Worm (Caenorhabditis elegans) whole organism, L3 larva: Measurements from ENCODE around the gene F36H5.8.

ENCODE experiments used
- R02D3.7 ChIP-seq: fragments of 150-350 bp; optimal IDR thresholded peaks from 2 replicates; lab custom pipeline; 2014; ENCODE audit warnings: missing biosample characterization, missing genetic modification characterization
- ZK546.5 ChIP-seq: sonication (generic microtip); optimal IDR thresholded peaks from 2 replicates; lab custom pipeline; 2017; ENCODE audit warnings: missing biosample characterization, missing genetic modification characterization
- ceh-82 ChIP-seq: fragments of 150-350 bp; optimal IDR thresholded peaks from 2 replicates; lab custom pipeline; 2014; ENCODE audit warnings: missing biosample characterization, missing genetic modification characterization
- ceh-9 ChIP-seq: sonication (generic microtip); optimal IDR thresholded peaks from 2 replicates; lab custom pipeline; 2018; ENCODE audit warnings: missing biosample characterization, missing genetic modification characterization
- egl-27 ChIP-seq: sonication (generic microtip); optimal IDR thresholded peaks from 4 replicates; lab custom pipeline; 2017; ENCODE audit warnings: missing biosample characterization, missing genetic modification reagents, missing genetic modification characterization
- elt-2 ChIP-seq: sonication (generic microtip); optimal IDR thresholded peaks from 2 replicates; lab custom pipeline; 2016; ENCODE audit warnings: missing genetic modification reagents, mild to moderate bottlenecking, missing genetic modification characterization, missing compliant biosample characterization
- elt-3 ChIP-seq, 3 experiments: fragments of 150-350 bp in 1 of 3; sonication (generic microtip) in 2 of 3; optimal IDR thresholded peaks; 2 replicates in 2 of 3; 4 replicates in 1 of 3; lab custom pipeline; 2014 to 2017; ENCODE audit warnings: missing biosample characterization in 3 of 3, missing genetic modification characterization in 3 of 3
- eor-1 ChIP-seq, 2 experiments: fragments of 150-350 bp; optimal IDR thresholded peaks; 2 replicates each; lab custom pipeline; 2014 to 2018; ENCODE audit warnings: missing biosample characterization in 2 of 2, missing genetic modification characterization in 2 of 2
- fkh-10 ChIP-seq: sonication (generic microtip); optimal IDR thresholded peaks from 2 replicates; lab custom pipeline; 2017; ENCODE audit warnings: missing biosample characterization, missing genetic modification reagents, missing genetic modification characterization
- fkh-2 ChIP-seq: fragments of 150-350 bp; optimal IDR thresholded peaks from 2 replicates; lab custom pipeline; 2014; ENCODE audit warnings: missing biosample characterization, missing genetic modification reagents, missing genetic modification characterization
- fos-1 ChIP-seq: fragments of 150-350 bp; optimal IDR thresholded peaks from 2 replicates; lab custom pipeline; 2014; ENCODE audit warnings: missing biosample characterization, missing genetic modification characterization
- hmg-11 ChIP-seq: sonication (generic microtip); optimal IDR thresholded peaks from 2 replicates; lab custom pipeline; 2016; ENCODE audit warnings: missing genetic modification characterization, missing compliant biosample characterization
- jun-1 ChIP-seq: fragments of 150-350 bp; optimal IDR thresholded peaks from 2 replicates; lab custom pipeline; 2014; ENCODE audit warnings: missing biosample characterization, missing genetic modification reagents, missing genetic modification characterization
- lin-15B ChIP-seq: fragments of 150-350 bp; optimal IDR thresholded peaks from 2 replicates; lab custom pipeline; 2014; ENCODE audit warnings: missing biosample characterization, missing genetic modification characterization
- lin-39 ChIP-seq: fragments of 150-350 bp; optimal IDR thresholded peaks from 2 replicates; lab custom pipeline; 2018; ENCODE audit warnings: missing biosample characterization, missing genetic modification reagents, missing genetic modification characterization
- lsy-12 ChIP-seq: sonication (generic microtip); optimal IDR thresholded peaks from 2 replicates; lab custom pipeline; 2016; ENCODE audit warnings: mild to moderate bottlenecking, missing genetic modification characterization, missing compliant biosample characterization
- nfya-1 ChIP-seq: sonication (generic microtip); optimal IDR thresholded peaks from 2 replicates; lab custom pipeline; 2017; ENCODE audit warnings: missing genetic modification characterization, mild to moderate bottlenecking, missing compliant biosample characterization, antibody characterized with exemption, moderate library complexity; ENCODE audit not compliant: insufficient read depth
- nhr-12 ChIP-seq: fragments of 150-350 bp; optimal IDR thresholded peaks from 2 replicates; lab custom pipeline; 2014; ENCODE audit warnings: missing biosample characterization, missing genetic modification characterization
- nhr-23 ChIP-seq: fragments of 150-350 bp; optimal IDR thresholded peaks from 2 replicates; lab custom pipeline; 2014; ENCODE audit warnings: missing biosample characterization, missing genetic modification reagents, missing genetic modification characterization
- nhr-25 ChIP-seq: sonication (generic microtip); optimal IDR thresholded peaks from 2 replicates; lab custom pipeline; 2017; ENCODE audit warnings: missing biosample characterization, missing genetic modification characterization
- nhr-28 ChIP-seq: fragments of 150-350 bp; optimal IDR thresholded peaks from 2 replicates; lab custom pipeline; 2014; ENCODE audit warnings: missing biosample characterization, missing genetic modification characterization
- nhr-67 ChIP-seq: fragments of 150-350 bp; optimal IDR thresholded peaks from 2 replicates; lab custom pipeline; 2014; ENCODE audit warnings: missing biosample characterization, missing genetic modification characterization
- nhr-76 ChIP-seq: fragments of 150-350 bp; sonication (generic microtip); optimal IDR thresholded peaks from 5 replicates; lab custom pipeline; 2014; ENCODE audit warnings: missing biosample characterization, missing genetic modification characterization
- nhr-77 ChIP-seq: fragments of 150-350 bp; optimal IDR thresholded peaks from 2 replicates; lab custom pipeline; 2014; ENCODE audit warnings: missing biosample characterization, missing genetic modification characterization
- pha-4 ChIP-seq: fragments of 150-350 bp; optimal IDR thresholded peaks from 2 replicates; lab custom pipeline; 2014; ENCODE audit warnings: missing biosample characterization, missing genetic modification reagents, missing genetic modification characterization
- sea-2 ChIP-seq: fragments of 150-350 bp; sonication (generic microtip); optimal IDR thresholded peaks from 4 replicates; lab custom pipeline; 2014; ENCODE audit warnings: missing biosample characterization, missing genetic modification reagents, missing genetic modification characterization
- snpc-4 ChIP-seq: fragments of 150-350 bp; optimal IDR thresholded peaks from 2 replicates; lab custom pipeline; 2014; ENCODE audit warnings: missing biosample characterization, missing genetic modification characterization
- unc-39 ChIP-seq: sonication (generic microtip); optimal IDR thresholded peaks from 4 replicates; lab custom pipeline; 2017; ENCODE audit warnings: missing biosample characterization, missing genetic modification characterization
- unc-62 ChIP-seq: fragments of 150-350 bp; sonication (generic microtip); optimal IDR thresholded peaks from 4 replicates; lab custom pipeline; 2014; ENCODE audit warnings: missing biosample characterization, missing genetic modification reagents, missing genetic modification characterization
- zag-1 ChIP-seq: fragments of 150-350 bp; optimal IDR thresholded peaks from 2 replicates; lab custom pipeline; 2014; ENCODE audit warnings: missing biosample characterization, missing genetic modification characterization
- ztf-11 ChIP-seq: fragments of 150-350 bp; optimal IDR thresholded peaks from 2 replicates; lab custom pipeline; 2014; ENCODE audit warnings: missing biosample characterization, missing genetic modification characterization
- ztf-4 ChIP-seq: fragments of 150-350 bp; optimal IDR thresholded peaks from 2 replicates; lab custom pipeline; 2014; ENCODE audit warnings: missing biosample characterization, missing genetic modification characterization

F36H5.8 gene

DNA sequence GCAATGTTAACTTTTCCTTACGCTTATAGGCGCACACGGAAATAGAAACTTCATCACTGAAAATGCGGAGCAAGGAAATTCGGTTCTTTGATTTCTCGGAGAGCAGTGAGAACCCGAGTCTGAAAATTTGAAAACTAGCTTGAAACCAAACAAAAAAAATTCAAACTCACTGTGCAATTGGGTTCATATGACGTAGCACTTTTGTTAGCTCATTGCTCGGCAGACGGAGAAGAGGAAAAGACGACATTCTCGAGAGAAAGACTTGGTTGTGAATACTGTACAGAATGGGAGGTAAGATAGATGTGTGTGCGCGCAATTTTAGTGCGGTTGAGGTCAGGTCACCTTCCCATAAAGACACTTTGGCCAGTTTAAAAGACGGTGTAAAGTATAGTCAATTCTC, at the start of gene F36H5.8, which contains the start of gene F36H5.13:
F36H5.8 (minus strand) TSS at position 274 of the 400 bp plus-strand sequence.
F36H5.13 (minus strand) TSS at position 101 of the 400 bp plus-strand sequence.
- TF ChIP-seq jun-1 (tag; lab: Kevin White, UChicago) (no peak), sea-2 (GFP tag; lab: Kevin White, UChicago) (no peak), ZK546.5 (tag; lab: Kevin White, UChicago) (no peak), elt-2 (tag; lab: Kevin White, UChicago) (no peak), fkh-2 (tag; lab: Kevin White, UChicago) (no peak), nfya-1 (tag; lab: Kevin White, UChicago) (no peak), nhr-76 (no peak), lin-39 (tag; lab: Kevin White, UChicago) (no peak)

DNA sequence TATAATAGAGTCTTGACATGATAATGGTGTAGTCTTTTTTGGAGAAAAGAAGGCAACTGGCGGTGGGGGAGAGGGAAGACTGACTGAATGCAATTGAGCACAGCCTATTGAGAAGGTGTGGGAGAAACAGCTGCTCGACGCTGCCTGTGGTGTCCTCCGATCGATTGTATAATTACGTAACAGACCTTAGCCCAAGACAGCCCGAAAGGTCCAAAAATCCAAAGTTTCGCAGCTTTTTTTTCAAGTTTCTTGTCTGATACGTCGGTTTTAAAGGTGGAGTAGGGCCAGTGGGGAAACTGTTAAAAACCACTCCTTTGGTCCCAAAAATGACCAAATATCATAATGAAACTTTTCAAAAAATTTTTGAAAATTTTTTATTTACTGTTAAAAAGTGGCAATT, 37.6 kb upstream of the F36H5.8 start, which contains the start of the genes C08F1.6 and fbxb-13:
C08F1.6 (minus strand) TSS at position 101 of the 400 bp plus-strand sequence.
fbxb-13 (plus strand) TSS at position 191 of the 400 bp plus-strand sequence.
- no peak for TF ChIP-seq hmg-11 (tag; lab: Kevin White, UChicago)
- TF ChIP-seq egl-27 (tag; lab: Kevin White, UChicago) = no peak
- TF ChIP-seq lin-39 (tag; lab: Kevin White, UChicago) = no peak
- no peak for TF ChIP-seq nhr-77 (tag; lab: Kevin White, UChicago)
- TF ChIP-seq pha-4 (tag; lab: Kevin White, UChicago) = no peak
- no peak for TF ChIP-seq ceh-9 (tag; lab: Kevin White, UChicago)
- TF ChIP-seq elt-3 (tag; optimal IDR thresholded peaks at IDR 0.05; lab: Kevin White, UChicago) = no peak
- no peak for TF ChIP-seq nhr-67 (tag; lab: Kevin White, UChicago)
- TF ChIP-seq eor-1 (tag; optimal IDR thresholded peaks at IDR 0.05; lab: Kevin White, UChicago) = no peak
- TF ChIP-seq fkh-2 (tag; lab: Kevin White, UChicago) = no peak
- no peak for TF ChIP-seq nhr-28 (tag; lab: Kevin White, UChicago)
- TF ChIP-seq sea-2 (GFP tag; lab: Kevin White, UChicago) = no peak
- TF ChIP-seq ztf-4 = no peak
- no peak for TF ChIP-seq fos-1 (tag; lab: Kevin White, UChicago)
- no peak for TF ChIP-seq nhr-12 (tag; lab: Kevin White, UChicago)
- TF ChIP-seq R02D3.7 = no peak

DNA sequence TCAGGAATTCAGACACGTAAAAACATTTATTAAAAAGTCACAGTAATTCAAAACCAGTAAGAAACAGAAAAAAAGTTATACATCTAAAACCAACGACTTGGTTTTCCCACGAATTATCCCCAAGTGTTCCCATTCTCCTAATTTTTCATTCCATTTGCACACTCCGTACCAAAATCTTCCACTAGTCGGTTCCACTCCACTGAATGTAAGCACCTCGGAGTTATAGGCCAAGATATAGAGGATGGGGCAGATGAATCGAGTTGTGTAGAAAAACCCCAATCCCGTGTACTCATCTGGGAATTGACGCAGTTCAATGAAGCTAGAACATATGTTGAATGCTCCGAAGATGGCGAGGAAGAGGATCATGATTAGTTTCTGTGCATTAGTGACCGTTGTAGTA, 36.7 kb upstream of the F36H5.8 start:
- TF ChIP-seq unc-62 (GFP tag; lab: Kevin White, UChicago) (no peak), unc-39 (tag; lab: Kevin White, UChicago) (no peak), nhr-28 (tag; lab: Kevin White, UChicago) (no peak), nhr-67 (tag; lab: Kevin White, UChicago) (no peak), nhr-23 (tag; lab: Kevin White, UChicago) (no peak), fkh-2 (tag; lab: Kevin White, UChicago) (no peak), ceh-9 (tag; lab: Kevin White, UChicago) (no peak), lin-15B (no peak), nhr-77 (tag; lab: Kevin White, UChicago) (no peak), ztf-11 (tag; lab: Kevin White, UChicago) (no peak), elt-3 (tag; optimal IDR thresholded peaks at IDR 0.05; lab: Kevin White, UChicago) (no peak), fkh-10 (no peak), nhr-25 (tag; lab: Kevin White, UChicago) (no peak), R02D3.7 (no peak), ztf-4 (no peak)

DNA sequence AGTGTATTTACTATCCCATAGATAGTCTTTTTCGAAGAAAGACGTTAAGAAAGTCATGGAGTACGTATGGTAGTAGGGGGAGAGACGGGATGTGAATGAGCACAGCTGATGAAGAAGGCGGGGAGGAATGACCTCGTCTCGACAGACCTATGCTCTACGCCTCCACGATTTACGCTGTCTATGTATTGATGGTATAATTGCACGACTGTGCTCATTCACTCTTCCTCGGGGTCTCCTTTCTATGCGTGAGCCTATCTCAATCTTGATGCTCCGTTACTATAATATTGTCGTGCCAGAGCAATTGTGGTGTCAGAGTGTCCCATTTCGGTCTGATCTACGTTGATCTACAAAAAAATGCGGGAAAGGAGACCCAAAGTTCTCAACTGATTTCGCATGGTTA, 35.7 kb upstream of the F36H5.8 start, which contains the start of gene C08F1.10:
C08F1.10 (minus strand) TSS at position 101 of the 400 bp plus-strand sequence.
- no peak for TF ChIP-seq sea-2 (GFP tag; lab: Kevin White, UChicago)
- no peak for TF ChIP-seq ceh-82 (tag; lab: Kevin White, UChicago)
- TF ChIP-seq nfya-1 (tag; lab: Kevin White, UChicago) = no peak
- TF ChIP-seq elt-3 (tag; optimal IDR thresholded peaks at IDR 0.05; lab: Kevin White, UChicago) = no peak
- no peak for TF ChIP-seq unc-39 (tag; lab: Kevin White, UChicago)
- no peak for TF ChIP-seq nhr-76
- no peak for TF ChIP-seq zag-1 (tag; lab: Kevin White, UChicago)
- TF ChIP-seq nhr-23 (tag; lab: Kevin White, UChicago) = no peak
- TF ChIP-seq hmg-11 (tag; lab: Kevin White, UChicago) = no peak
- TF ChIP-seq jun-1 (tag; lab: Kevin White, UChicago) = no peak
- TF ChIP-seq ceh-9 (tag; lab: Kevin White, UChicago) = no peak
- TF ChIP-seq fkh-10 = no peak
- TF ChIP-seq egl-27 (tag; lab: Kevin White, UChicago) = no peak
- TF ChIP-seq nhr-25 (tag; lab: Kevin White, UChicago) = no peak
- no peak for TF ChIP-seq snpc-4 (tag; lab: Kevin White, UChicago)
- TF ChIP-seq lsy-12 = no peak
